Worm (Caenorhabditis elegans): ENCODE measurements around the gene dpy-27.

dpy-27 gene

ce11 chrIII:3801379-3801894, 18.0 kb downstream of the dpy-27 start (continued):
- TF ChIP-seq fkh-3 (tag; optimal IDR thresholded peaks at IDR 0.05) (no peak), F52B5.7 (tag; optimal IDR thresholded peaks at IDR 0.05) (peak; percentile 7), ztf-22 (GFP tag; optimal IDR thresholded peaks at IDR 0.05) (peak; percentile 54), cebp-1 (GFP tag; IDR thresholded peaks at IDR 0.05) (no peak), cebp-1 (tag; optimal IDR thresholded peaks at IDR 0.05) (peak; percentile 93), chd-7 (tag; optimal IDR thresholded peaks at IDR 0.05) (peak; percentile 90), aptf-2 (GFP tag; conservative IDR thresholded peaks at IDR 0.05) (no peak), nhr-80 (tag; optimal IDR thresholded peaks at IDR 0.05) (peak; percentile 72), ceh-27 (GFP tag; optimal IDR thresholded peaks at IDR 0.05) (peak; percentile 93), sptf-2 (GFP tag; optimal IDR thresholded peaks at IDR 0.05) (no peak), ccch-3 (GFP tag; optimal IDR thresholded peaks at IDR 0.05) (no peak), sdz-38 (tag; optimal IDR thresholded peaks at IDR 0.05) (no peak), snpc-3.4 (tag; optimal IDR thresholded peaks at IDR 0.05) (no peak), madf-6 (GFP tag; IDR thresholded peaks at IDR 0.05) (peak; percentile 42; the same call in 1 of the 2 replicates), lin-26 (GFP tag; IDR thresholded peaks at IDR 0.05) (peak; percentile 70; the same call in 1 of the 2 replicates), ztf-25 (GFP tag; IDR thresholded peaks at IDR 0.05) (no peak), B0019.2 (GFP tag; conservative IDR thresholded peaks at IDR 0.05) (no peak), mxl-1 (tag; optimal IDR thresholded peaks at IDR 0.05) (no peak), Y53F4B.3 (GFP tag; IDR thresholded peaks at IDR 0.05) (no peak), lir-1 (GFP tag; conservative IDR thresholded peaks at IDR 0.05) (no peak; the same call in 1 of the 2 replicates), dpff-1 (tag; optimal IDR thresholded peaks at IDR 0.05) (peak; percentile 53), Y79H2A.3 (GFP tag; conservative IDR thresholded peaks at IDR 0.05) (no peak), F57C9.4 (tag; optimal IDR thresholded peaks at IDR 0.05) (no peak), madf-10 (tag; optimal IDR thresholded peaks at IDR 0.05) (peak; percentile 86), tbp1 (GFP tag; optimal IDR thresholded peaks at IDR 0.05) (peak; percentile 53), ama-1 (optimal IDR thresholded peaks at IDR 0.05) (peak; percentile 73), ama-1 (GFP tag; optimal IDR thresholded peaks at IDR 0.05) (no peak), zim-3 (tag; optimal IDR thresholded peaks at IDR 0.05) (no peak), Y56A3A.18 (GFP tag; IDR thresholded peaks at IDR 0.05) (0 out of 2 replicates have a peak, but pooled peaks have one; percentile 61), ets-4 (GFP tag; optimal IDR thresholded peaks at IDR 0.05) (no peak), F23B12.7 (tag; optimal IDR thresholded peaks at IDR 0.05; ENCODE audit: insufficient read depth) (no peak), tlf-1 (GFP tag; optimal IDR thresholded peaks at IDR 0.05) (peak; percentile 74), nfya-2 (GFP tag; IDR thresholded peaks at IDR 0.05) (no peak), egrh-3 (GFP tag; IDR thresholded peaks at IDR 0.05) (no peak), madf-8 (GFP tag; conservative IDR thresholded peaks at IDR 0.05) (no peak), pha-4 (tag; optimal IDR thresholded peaks at IDR 0.05) (peak; percentile 82), madf-3 (GFP tag; IDR thresholded peaks at IDR 0.05) (no peak), ztf-26 (tag; optimal IDR thresholded peaks at IDR 0.05) (peak; percentile 94), F39B2.1 (GFP tag; IDR thresholded peaks at IDR 0.05) (no peak), ztf-28 (GFP tag; IDR thresholded peaks at IDR 0.05) (no peak), ceh-40 (GFP tag; IDR thresholded peaks at IDR 0.05) (no peak), akir-1 (GFP tag; optimal IDR thresholded peaks at IDR 0.05) (no peak), sea-2 (GFP tag; IDR thresholded peaks at IDR 0.05) (peak; percentile 44; the same call in 1 of the 2 replicates), hsf-1 (GFP tag; IDR thresholded peaks at IDR 0.05) (peak; percentile 85), ceh-79 (tag; optimal IDR thresholded peaks at IDR 0.05) (no peak), gei-17 (GFP tag; optimal IDR thresholded peaks at IDR 0.05) (peak; percentile 72), nhr-179 (tag; optimal IDR thresholded peaks at IDR 0.05) (no peak), T07F8.4 (tag; optimal IDR thresholded peaks at IDR 0.05) (peak; percentile 76), F49E8.2 (tag; optimal IDR thresholded peaks at IDR 0.05; ENCODE audit: insufficient read depth) (no peak), unc-62 (GFP tag; optimal IDR thresholded peaks at IDR 0.05) (peak; percentile 83)
